Worm (Caenorhabditis elegans): ENCODE data around the gene dhs-21.

Gene dhs-21

ce11 chrV:12683205-12683604 is 50.2 kb downstream of the dhs-21 start:
- TF ChIP-seq ztf-29 (GFP tag; IDR thresholded peaks at IDR 0.05) (no peak), T22C8.4 (GFP tag; IDR thresholded peaks at IDR 0.05) (no peak), flt-1 (GFP tag; IDR thresholded peaks at IDR 0.05) (no peak), cog-1 (tag; optimal IDR thresholded peaks at IDR 0.05) (no peak), med-1 (GFP tag; optimal IDR thresholded peaks at IDR 0.05; ENCODE audit: insufficient read depth) (no peak), tab-1 (GFP tag; IDR thresholded peaks at IDR 0.05) (no peak), ref-1 (GFP tag; conservative IDR thresholded peaks at IDR 0.05) (no peak), klf-2 (GFP tag; conservative IDR thresholded peaks at IDR 0.05) (no peak), ztf-23 (GFP tag; IDR thresholded peaks at IDR 0.05) (no peak)

Measured in whole organism, midembryonic.